Worm (Caenorhabditis elegans) whole organism, L4/young adult: ENCODE results near the gene vha-7.

ENCODE experiments used
- W03F9.2 ChIP-seq: fragments of 150-350 bp; optimal IDR thresholded peaks from 2 replicates; lab custom pipeline; 2014; ENCODE audit warnings: missing biosample characterization, missing genetic modification characterization
- dao-5 ChIP-seq: sonication (generic microtip); optimal IDR thresholded peaks from 2 replicates; lab custom pipeline; 2016; ENCODE audit warnings: missing genotype, missing genetic modification characterization, moderate library complexity, missing compliant biosample characterization
- him-1 ChIP-seq: sonication (generic microtip); optimal IDR thresholded peaks from 2 replicates; lab custom pipeline; 2016; ENCODE audit warnings: missing genotype, missing genetic modification reagents, missing genetic modification characterization, missing compliant biosample characterization

- TF ChIP-seq him-1 (tag; lab: Kevin White, UChicago) (no peak), dao-5 (no peak), W03F9.2 (tag; lab: Kevin White, UChicago) (no peak)
Measured at ce11 chrIV:12614624-12615023, 25.6 kb upstream of the vha-7 start, which contains the start of gene efa-6.
